Worm (Caenorhabditis elegans) whole organism, late embryonic: ENCODE data around the gene B0391.14.

Experiments
- ama-1 ChIP-seq: fragments of 150-350 bp; optimal IDR thresholded peaks from 2 replicates; lab custom pipeline; 2014
- ceh-22 ChIP-seq: sonication (generic microtip); optimal IDR thresholded peaks from 2 replicates; lab custom pipeline; 2017; ENCODE audit warnings: missing biosample characterization, missing genetic modification characterization
- elt-2 ChIP-seq: sonication (generic microtip); optimal IDR thresholded peaks from 2 replicates; lab custom pipeline; 2016; ENCODE audit warnings: missing genetic modification reagents, missing genetic modification characterization, missing compliant biosample characterization
- eyg-1 ChIP-seq: sonication (generic microtip); optimal IDR thresholded peaks from 2 replicates; lab custom pipeline; 2016; ENCODE audit warnings: missing genotype, missing genetic modification characterization, missing compliant biosample characterization

DNA sequence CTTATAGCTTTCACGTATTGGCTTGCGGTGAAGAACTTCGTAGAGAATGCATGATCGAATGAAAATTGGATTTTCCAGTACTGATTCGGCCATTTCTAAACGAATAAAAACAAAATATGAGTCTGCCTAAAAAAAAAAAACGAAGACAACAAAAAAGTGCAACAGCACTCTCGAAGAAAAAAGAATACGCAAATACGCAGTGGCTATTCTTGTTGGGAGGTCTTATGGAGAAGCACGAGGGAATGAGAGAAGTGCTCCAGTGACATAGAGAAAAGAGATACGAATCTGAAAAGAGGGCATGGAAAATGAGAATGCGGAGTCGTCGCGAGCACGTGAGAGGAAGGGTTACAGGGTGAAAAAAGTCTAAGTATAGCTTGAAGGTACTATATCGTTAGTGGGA is 2.6 kb upstream of the B0391.14 start, which contains the start of gene fbxa-152:
- no peak for TF ChIP-seq ama-1 (lab: Kevin White, UChicago)
- TF ChIP-seq ceh-22: no peak
- no peak for TF ChIP-seq elt-2 (tag; lab: Kevin White, UChicago)
- TF ChIP-seq eyg-1: no peak
